Fruit fly (Drosophila melanogaster): ENCODE measurements around the gene glec.
A peak's percentile ranks its signal among the peaks of the same experiment; 100 is the strongest.

Gene glec

dm6 chr3R:21852579-21853233 lies 3.4 kb downstream of the glec start (continued):
- 0 out of 3 replicates have a peak, but pooled peaks have one; percentile 19 for TF ChIP-seq otp (GFP tag; IDR thresholded peaks at IDR 0.05)
- TF ChIP-seq Dip3 (GFP tag; optimal IDR thresholded peaks at IDR 0.05), result peak; percentile 18
- no peak for TF ChIP-seq tin (GFP tag; optimal IDR thresholded peaks at IDR 0.05)
- TF ChIP-seq CG17802 (tag; optimal IDR thresholded peaks at IDR 0.05), result no peak
- TF ChIP-seq pb (GFP tag; optimal IDR thresholded peaks at IDR 0.05), result no peak
- TF ChIP-seq chinmo (GFP tag; IDR thresholded peaks at IDR 0.05; ENCODE audit: partially characterized antibody), result peak; percentile 26; the same call in 1 of the 4 replicates
- peak; percentile 3 for TF ChIP-seq HLH54F (GFP tag; optimal IDR thresholded peaks at IDR 0.05)
- TF ChIP-seq CG13296 (GFP tag; optimal IDR thresholded peaks at IDR 0.05), result peak; percentile 15
- TF ChIP-seq D19A (tag; optimal IDR thresholded peaks at IDR 0.05), result peak; percentile 89
- peak; percentile 22; the same call in 1 of the 2 replicates for TF ChIP-seq slbo (GFP tag; IDR thresholded peaks at IDR 0.05)
- TF ChIP-seq cwo (GFP tag; optimal IDR thresholded peaks at IDR 0.05), result peak; percentile 5
- TF ChIP-seq CG15011 (GFP tag; optimal IDR thresholded peaks at IDR 0.05), result peak; percentile 16
- TF ChIP-seq CG12104 (GFP tag; optimal IDR thresholded peaks at IDR 0.05), result peak; percentile 16
- peak in 1 of 2 experiments; percentile 36 for TF ChIP-seq Hr51 (GFP tag; optimal IDR thresholded peaks at IDR 0.05)
- no peak for TF ChIP-seq Lim3 (GFP tag; IDR thresholded peaks at IDR 0.05)
- TF ChIP-seq CG6689 (GFP tag; IDR thresholded peaks at IDR 0.05), result 0 out of 2 replicates have a peak, but pooled peaks have one; percentile 32
- no peak for TF ChIP-seq Trl (optimal IDR thresholded peaks at IDR 0.05)
- peak; percentile 30 for TF ChIP-seq Trl (GFP tag; optimal IDR thresholded peaks at IDR 0.05)
- no peak for TF ChIP-seq Sox100B (GFP tag; optimal IDR thresholded peaks at IDR 0.05)
- TF ChIP-seq Meics (GFP tag; optimal IDR thresholded peaks at IDR 0.05), result peak; percentile 59
- no peak for TF ChIP-seq CG4404 (GFP tag; IDR thresholded peaks at IDR 0.05)
- TF ChIP-seq CG17359 (tag; optimal IDR thresholded peaks at IDR 0.05), result peak; percentile 10
- TF ChIP-seq Six4 (GFP tag; optimal IDR thresholded peaks at IDR 0.05), result no peak
- TF ChIP-seq CG13624 (GFP tag; optimal IDR thresholded peaks at IDR 0.05), result peak; percentile 6
- TF ChIP-seq gfzf (GFP tag; optimal IDR thresholded peaks at IDR 0.05), result no peak
- TF ChIP-seq nmo (GFP tag; optimal IDR thresholded peaks at IDR 0.05), result peak; percentile 15
- TF ChIP-seq lilli (GFP tag; optimal IDR thresholded peaks at IDR 0.05), result peak; percentile 53
- no peak for TF ChIP-seq CG8944 (GFP tag; optimal IDR thresholded peaks at IDR 0.05)
- peak; percentile 18 for TF ChIP-seq bcd (GFP tag; optimal IDR thresholded peaks at IDR 0.05)
- no peak for TF ChIP-seq unc-4 (GFP tag; IDR thresholded peaks at IDR 0.05; ENCODE audit: partially characterized antibody)
- peak; percentile 29 for TF ChIP-seq dmrt99B (tag; optimal IDR thresholded peaks at IDR 0.05)
- TF ChIP-seq vvl (GFP tag; IDR thresholded peaks at IDR 0.05), result peak; percentile 41; the same call in 1 of the 2 replicates
- no peak for TF ChIP-seq CG6683 (GFP tag; optimal IDR thresholded peaks at IDR 0.05)
- TF ChIP-seq pho (GFP tag; optimal IDR thresholded peaks at IDR 0.05), result peak; percentile 23
- peak; percentile 26; the same call in 1 of the 2 replicates for TF ChIP-seq Xrp1 (GFP tag; IDR thresholded peaks at IDR 0.05)
- peak; percentile 42 for TF ChIP-seq CG15269 (tag; optimal IDR thresholded peaks at IDR 0.05)
- peak; percentile 36 for TF ChIP-seq CG10147 (GFP tag; optimal IDR thresholded peaks at IDR 0.05)
- peak; percentile 39 for TF ChIP-seq Fer3 (tag; optimal IDR thresholded peaks at IDR 0.05)
- TF ChIP-seq CG3163 (GFP tag; optimal IDR thresholded peaks at IDR 0.05), result peak; percentile 6
- peak in 1 of 2 experiments; percentile 4 for TF ChIP-seq dpn (GFP tag; optimal IDR thresholded peaks at IDR 0.05)
- TF ChIP-seq CG18619 (GFP tag; optimal IDR thresholded peaks at IDR 0.05), result peak; percentile 20
- TF ChIP-seq Bgb (GFP tag; IDR thresholded peaks at IDR 0.05; ENCODE audit: partially characterized antibody), result 0 out of 2 replicates have a peak, but pooled peaks have one; percentile 21
- peak; percentile 70 for TF ChIP-seq crol (GFP tag; IDR thresholded peaks at IDR 0.05)
- peak; percentile 69 for TF ChIP-seq CG2120 (GFP tag; optimal IDR thresholded peaks at IDR 0.05)
- no peak for TF ChIP-seq CG2875 (GFP tag; optimal IDR thresholded peaks at IDR 0.05)
- no peak for TF ChIP-seq kay (GFP tag; optimal IDR thresholded peaks at IDR 0.05)
- peak; percentile 27; the same call in 1 of the 3 replicates for TF ChIP-seq ci (GFP tag; IDR thresholded peaks at IDR 0.05)
- TF ChIP-seq z (GFP tag; IDR thresholded peaks at IDR 0.05), result 0 out of 3 replicates have a peak, but pooled peaks have one; percentile 26
- peak; percentile 4 for TF ChIP-seq CG14710 (tag; optimal IDR thresholded peaks at IDR 0.05)
